Fruit fly (Drosophila melanogaster): Measurements from ENCODE around the gene Nmnat.

The Nmnat gene

DNA sequence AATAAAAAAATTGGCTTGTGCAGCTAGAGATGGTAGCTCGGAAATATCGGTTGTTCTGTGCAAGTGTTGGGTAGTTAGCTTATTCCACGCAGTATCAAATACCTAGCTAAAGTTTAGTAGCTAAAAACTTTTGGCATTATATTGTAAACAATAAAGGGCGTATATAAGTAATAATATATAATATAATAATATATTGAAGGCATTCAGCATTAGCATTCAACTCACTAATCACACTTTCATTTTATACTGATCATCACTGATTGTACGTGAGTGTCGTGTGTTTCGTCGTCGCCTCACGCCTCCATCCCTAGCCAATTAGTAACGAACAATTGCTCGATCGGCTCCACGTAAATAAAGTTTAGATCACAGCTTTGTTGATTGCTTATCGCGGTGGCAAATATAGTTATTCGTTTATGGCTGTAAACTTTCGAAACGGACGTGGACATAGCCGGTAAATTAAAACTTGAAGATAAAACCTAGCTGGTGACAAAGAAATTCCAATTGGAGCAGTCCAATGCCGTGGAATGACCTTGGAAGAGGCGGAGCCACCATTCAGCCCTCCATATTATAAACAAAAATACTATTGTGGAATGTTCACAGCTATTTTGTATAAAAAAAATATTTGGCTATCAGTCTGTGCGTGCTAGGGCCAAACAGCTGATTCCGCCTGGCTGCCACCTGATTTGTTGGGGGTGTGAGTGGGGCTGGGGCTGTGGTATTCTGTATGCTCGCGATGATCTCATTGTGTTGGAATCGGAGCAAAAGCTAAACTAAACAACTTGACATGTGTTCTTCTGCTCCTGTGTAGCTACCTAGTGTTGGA is 27.0 kb upstream of the Nmnat start, which contains the start of the genes PIG-S, sud1 and CG11168 (continued):
- TF ChIP-seq CG8944 (GFP tag; optimal IDR thresholded peaks at IDR 0.05) (no peak), CG32532 (GFP tag; IDR thresholded peaks at IDR 0.05) (peak; percentile 58), CG12744 (GFP tag; optimal IDR thresholded peaks at IDR 0.05) (no peak), CG17385 (GFP tag; optimal IDR thresholded peaks at IDR 0.05) (peak; percentile 35), insv (GFP tag; optimal IDR thresholded peaks at IDR 0.05) (peak in 1 of 2 experiments; percentile 80), Eip74EF (GFP tag; optimal IDR thresholded peaks at IDR 0.05) (no peak), wor (GFP tag; IDR thresholded peaks at IDR 0.05) (no peak), CG7987 (GFP tag; optimal IDR thresholded peaks at IDR 0.05) (no peak), Dll (GFP tag; IDR thresholded peaks at IDR 0.05; ENCODE audit: partially characterized antibody) (peak; percentile 98), dimm (GFP tag; IDR thresholded peaks at IDR 0.05) (no peak), CG4820 (GFP tag; optimal IDR thresholded peaks at IDR 0.05) (peak; percentile 30), CG4854 (GFP tag; optimal IDR thresholded peaks at IDR 0.05) (no peak), CkIIα-i1 (GFP tag; IDR thresholded peaks at IDR 0.05) (no peak), danr (GFP tag; IDR thresholded peaks at IDR 0.05) (no peak), Dref (GFP tag; IDR thresholded peaks at IDR 0.05) (0 out of 2 replicates have a peak, but pooled peaks have one; percentile 23), hb (GFP tag; IDR thresholded peaks at IDR 0.05; ENCODE audit: partially characterized antibody) (peak; percentile 92), sima (GFP tag; optimal IDR thresholded peaks at IDR 0.05) (no peak), CG10979 (tag; optimal IDR thresholded peaks at IDR 0.05) (peak; percentile 57), CG32772 (GFP tag; IDR thresholded peaks at IDR 0.05) (peak; percentile 55), Ssrp (tag; optimal IDR thresholded peaks at IDR 0.05) (peak; percentile 64), CG11456 (GFP tag; IDR thresholded peaks at IDR 0.05) (peak; percentile 72), CG17328 (GFP tag; IDR thresholded peaks at IDR 0.05) (peak; percentile 50), Ptx1 (GFP tag; IDR thresholded peaks at IDR 0.05) (peak; percentile 80), MESR4 (GFP tag; optimal IDR thresholded peaks at IDR 0.05) (peak; percentile 38), Hr78 (GFP tag; optimal IDR thresholded peaks at IDR 0.05) (no peak), Dp (GFP tag; optimal IDR thresholded peaks at IDR 0.05) (no peak), toy (GFP tag; IDR thresholded peaks at IDR 0.05) (0 out of 2 replicates have a peak, but pooled peaks have one; percentile 34), Meics (GFP tag; optimal IDR thresholded peaks at IDR 0.05) (peak; percentile 65), CG11723 (GFP tag; optimal IDR thresholded peaks at IDR 0.05) (no peak), zen2 (GFP tag; IDR thresholded peaks at IDR 0.05; ENCODE audit: partially characterized antibody) (peak; percentile 78; the same call in 2 of the 3 replicates), CG8281 (tag; optimal IDR thresholded peaks at IDR 0.05) (no peak), otp (GFP tag; IDR thresholded peaks at IDR 0.05) (no peak), CG10147 (GFP tag; optimal IDR thresholded peaks at IDR 0.05) (peak; percentile 32), sisA (GFP tag; IDR thresholded peaks at IDR 0.05) (peak; percentile 47; the same call in 1 of the 2 replicates), CG15479 (GFP tag; optimal IDR thresholded peaks at IDR 0.05) (no peak), scrt (GFP tag; optimal IDR thresholded peaks at IDR 0.05) (no peak), CG6683 (GFP tag; optimal IDR thresholded peaks at IDR 0.05) (no peak), CG18599 (GFP tag; optimal IDR thresholded peaks at IDR 0.05) (no peak), CG7745 (tag; optimal IDR thresholded peaks at IDR 0.05) (no peak), CG17359 (tag; optimal IDR thresholded peaks at IDR 0.05) (peak; percentile 42), Sry-δ (GFP tag; optimal IDR thresholded peaks at IDR 0.05) (peak; percentile 85), p53 (GFP tag; optimal IDR thresholded peaks at IDR 0.05) (no peak), tgo (GFP tag; IDR thresholded peaks at IDR 0.05) (peak; percentile 78), CG31441 (GFP tag; IDR thresholded peaks at IDR 0.05) (no peak; the same call in 1 of the 2 replicates), CG31365 (tag; optimal IDR thresholded peaks at IDR 0.05) (no peak), fd3F (GFP tag; optimal IDR thresholded peaks at IDR 0.05) (peak; percentile 30), Dip2 (GFP tag; IDR thresholded peaks at IDR 0.05) (no peak), Poxn (GFP tag; IDR thresholded peaks at IDR 0.05) (peak; percentile 62; the same call in 1 of the 2 replicates)
